Worm (Caenorhabditis elegans) whole organism, late embryonic: Measurements from ENCODE around the gene Y43F8C.13.
A peak's percentile ranks its signal among the peaks of the same experiment; 100 is the strongest.

Experiments
- C08G9.2 ChIP-seq: sonication (generic microtip); optimal IDR thresholded peaks from 2 replicates; lab custom pipeline; 2016; ENCODE audit warnings: mild to moderate bottlenecking, missing genetic modification characterization, moderate library complexity, missing compliant biosample characterization
- K09A11.1 ChIP-seq: sonication (generic microtip); optimal IDR thresholded peaks from 2 replicates; lab custom pipeline; 2017; ENCODE audit warnings: antibody characterized with exemption, mild to moderate bottlenecking, missing genetic modification characterization, missing compliant biosample characterization; ENCODE audit not compliant: insufficient read depth
- ama-1 ChIP-seq: fragments of 150-350 bp; optimal IDR thresholded peaks from 2 replicates; lab custom pipeline; 2014
- ceh-14 ChIP-seq: sonication (generic microtip); optimal IDR thresholded peaks from 2 replicates; lab custom pipeline; 2016; ENCODE audit warnings: missing genotype, missing genetic modification characterization, missing compliant biosample characterization
- ceh-19 ChIP-seq: fragments of 200-800 bp; sonication (Bioruptor generic); optimal IDR thresholded peaks from 2 replicates; lab custom pipeline; 2018; ENCODE audit warnings: mild to moderate bottlenecking, missing genetic modification characterization, missing compliant biosample characterization
- ceh-24 ChIP-seq: sonication (generic microtip); optimal IDR thresholded peaks from 2 replicates; lab custom pipeline; 2016; ENCODE audit warnings: mild to moderate bottlenecking, missing genetic modification characterization, missing compliant biosample characterization
- ceh-30 ChIP-seq: fragments of 150-350 bp; optimal IDR thresholded peaks from 2 replicates; lab custom pipeline; 2014; ENCODE audit warnings: missing biosample characterization, missing genetic modification characterization
- ceh-34 ChIP-seq: sonication (generic microtip); optimal IDR thresholded peaks from 2 replicates; lab custom pipeline; 2016; ENCODE audit warnings: mild to moderate bottlenecking, missing genetic modification characterization, missing compliant biosample characterization
- ceh-45 ChIP-seq: fragments of 200-800 bp; sonication (Bioruptor generic); IDR thresholded peaks from 2 replicates; pipeline ENCODE4 v1.3.6; 2022; ENCODE audit warnings: missing genetic modification reagents, missing genetic modification characterization, missing compliant biosample characterization
- ceh-48 ChIP-seq: sonication (generic microtip); optimal IDR thresholded peaks from 2 replicates; lab custom pipeline; 2016; ENCODE audit warnings: missing genetic modification characterization, inconsistent platforms, missing compliant biosample characterization
- dve-1 ChIP-seq: sonication (generic microtip); optimal IDR thresholded peaks from 2 replicates; lab custom pipeline; 2017; ENCODE audit warnings: antibody characterized with exemption, mild to moderate bottlenecking, missing genetic modification characterization, missing compliant biosample characterization
- elt-2 ChIP-seq: sonication (generic microtip); optimal IDR thresholded peaks from 2 replicates; lab custom pipeline; 2016; ENCODE audit warnings: missing genetic modification reagents, missing genetic modification characterization, missing compliant biosample characterization
- ets-4 ChIP-seq: sonication (generic microtip); optimal IDR thresholded peaks from 2 replicates; lab custom pipeline; 2016; ENCODE audit warnings: missing genetic modification characterization, missing compliant biosample characterization
- fkh-10 ChIP-seq: fragments of 150-350 bp; optimal IDR thresholded peaks from 2 replicates; lab custom pipeline; 2014; ENCODE audit warnings: missing biosample characterization, missing genetic modification reagents, missing genetic modification characterization
- fkh-6 ChIP-seq: sonication (generic microtip); optimal IDR thresholded peaks from 2 replicates; lab custom pipeline; 2016; ENCODE audit warnings: missing genetic modification characterization, missing compliant biosample characterization
- gmeb-2 ChIP-seq: sonication (generic microtip); optimal IDR thresholded peaks from 2 replicates; lab custom pipeline; 2016; ENCODE audit warnings: missing genetic modification characterization, inconsistent platforms, missing compliant biosample characterization
- hlh-30 ChIP-seq: sonication (generic microtip); optimal IDR thresholded peaks from 2 replicates; lab custom pipeline; 2017; ENCODE audit warnings: antibody characterized with exemption, missing genetic modification characterization, missing compliant biosample characterization; ENCODE audit not compliant: insufficient read depth
- hlh-8 ChIP-seq: sonication (generic microtip); optimal IDR thresholded peaks from 2 replicates; lab custom pipeline; 2016; ENCODE audit warnings: missing genotype, missing genetic modification characterization, missing compliant biosample characterization
- lin-11 ChIP-seq: fragments of 200-800 bp; sonication (Bioruptor generic); optimal IDR thresholded peaks from 2 replicates; lab custom pipeline; 2018; ENCODE audit warnings: mild to moderate bottlenecking, missing genetic modification characterization, missing compliant biosample characterization
- mec-3 ChIP-seq: sonication (generic microtip); optimal IDR thresholded peaks from 2 replicates; lab custom pipeline; 2016; ENCODE audit warnings: borderline replicate concordance, missing genetic modification characterization, missing compliant biosample characterization
- nfya-1 ChIP-seq: sonication (generic microtip); optimal IDR thresholded peaks from 2 replicates; lab custom pipeline; 2017; ENCODE audit warnings: missing genetic modification characterization, mild to moderate bottlenecking, missing compliant biosample characterization, antibody characterized with exemption, moderate library complexity
- nhr-232 ChIP-seq: sonication (generic microtip); optimal IDR thresholded peaks from 2 replicates; lab custom pipeline; 2016; ENCODE audit warnings: missing genetic modification characterization, missing compliant biosample characterization
- odd-2 ChIP-seq: sonication (generic microtip); optimal IDR thresholded peaks from 2 replicates; lab custom pipeline; 2017; ENCODE audit warnings: antibody characterized with exemption, mild to moderate bottlenecking, missing genetic modification characterization, missing compliant biosample characterization
- pax-1 ChIP-seq: fragments of 150-350 bp; optimal IDR thresholded peaks from 2 replicates; lab custom pipeline; 2014; ENCODE audit warnings: missing biosample characterization, missing genetic modification characterization
- ref-2 ChIP-seq: sonication (generic microtip); optimal IDR thresholded peaks from 2 replicates; lab custom pipeline; 2016; ENCODE audit warnings: missing genetic modification characterization, missing compliant biosample characterization
- sox-2 ChIP-seq: fragments of 200-800 bp; sonication (Bioruptor generic); IDR thresholded peaks from 2 replicates; pipeline ENCODE4 v1.3.6; 2022; ENCODE audit warnings: missing genetic modification reagents, missing genetic modification characterization, missing compliant biosample characterization
- ttx-3 ChIP-seq: sonication (generic microtip); optimal IDR thresholded peaks from 2 replicates; lab custom pipeline; 2016; ENCODE audit warnings: missing genetic modification reagents, missing genetic modification characterization, missing compliant biosample characterization
- unc-3 ChIP-seq, 2 experiments: fragments of 200-800 bp in 1 of 2; sonication (Bioruptor generic) in 1 of 2; sonication (generic microtip) in 1 of 2; conservative IDR thresholded peaks in 1 of 2; optimal IDR thresholded peaks in 1 of 2; 2 replicates each; pipeline versions ENCODE4 v1.3.6 to Lab custom; 2016 to 2022; ENCODE audit warnings: missing compliant biosample characterization in 2 of 2, missing genetic modification characterization in 2 of 2, missing genetic modification reagents in 1 of 2
- unc-42 ChIP-seq: sonication (generic microtip); optimal IDR thresholded peaks from 2 replicates; lab custom pipeline; 2016; ENCODE audit warnings: missing genotype, missing genetic modification characterization, missing compliant biosample characterization
- zip-5 ChIP-seq: sonication (generic microtip); optimal IDR thresholded peaks from 2 replicates; lab custom pipeline; 2016; ENCODE audit warnings: missing genetic modification characterization, missing compliant biosample characterization
- ztf-16 ChIP-seq: sonication (generic microtip); optimal IDR thresholded peaks from 2 replicates; lab custom pipeline; 2017; ENCODE audit warnings: missing genetic modification characterization, missing compliant biosample characterization

Gene Y43F8C.13

ce11 chrV:19697348-19698172 is at the start of gene Y43F8C.13, which contains the start of gene ani-3:
Gene Y43F8C.13, minus strand, starts transcription at chrV:19697398.
Gene ani-3, plus strand, starts transcription at chrV:19697732.
- TF ChIP-seq elt-2 (tag; lab: Kevin White, UChicago) (peak; percentile 85), ets-4 (tag; lab: Kevin White, UChicago) (no peak)
- TF ChIP-seq, all 69 proteins: peak for 1

ce11 chrV:19745852-19746251 is 48.7 kb upstream of the Y43F8C.13 start, which contains the start of gene W04E12.5:
Gene W04E12.5, plus strand, starts transcription at chrV:19746152.
- TF ChIP-seq ceh-34 (tag; lab: Kevin White, UChicago) (no peak), gmeb-2 (tag; lab: Kevin White, UChicago) (no peak), hlh-30 (no peak), dve-1 (tag; lab: Kevin White, UChicago) (no peak), lin-11 (tag; lab: Kevin White, UChicago) (no peak), C08G9.2 (tag; lab: Kevin White, UChicago) (no peak), ceh-30 (tag; lab: Kevin White, UChicago) (no peak), ref-2 (tag; lab: Kevin White, UChicago) (no peak), mec-3 (tag; lab: Kevin White, UChicago) (no peak)

- no peak for TF ChIP-seq nfya-1
- no peak for TF ChIP-seq fkh-6 (tag; lab: Kevin White, UChicago)
- no peak for TF ChIP-seq hlh-8 (tag; lab: Kevin White, UChicago)
- no peak for TF ChIP-seq unc-3 (GFP tag; conservative IDR thresholded peaks at IDR 0.05; lab: Robert Waterston, UW)
- TF ChIP-seq unc-3 (tag; optimal IDR thresholded peaks at IDR 0.05; lab: Kevin White, UChicago) = no peak
- TF ChIP-seq dve-1 (tag; lab: Kevin White, UChicago) = no peak
- TF ChIP-seq elt-2 (tag; lab: Kevin White, UChicago) = no peak
- no peak for TF ChIP-seq ceh-14 (tag; lab: Kevin White, UChicago)
- no peak for TF ChIP-seq ttx-3
Measured at ce11 chrV:19744210-19744609, 47.0 kb upstream of the Y43F8C.13 start.

- TF ChIP-seq ceh-14 (tag; lab: Kevin White, UChicago) (no peak), nhr-232 (tag; lab: Kevin White, UChicago) (no peak), ceh-24 (tag; lab: Kevin White, UChicago) (no peak), ceh-30 (tag; lab: Kevin White, UChicago) (no peak), sox-2 (GFP tag; lab: Robert Waterston, UW) (no peak), fkh-10 (GFP tag; lab: Kevin White, UChicago) (no peak), ama-1 (lab: Kevin White, UChicago) (no peak), ceh-48 (tag; lab: Kevin White, UChicago) (no peak), lin-11 (tag; lab: Kevin White, UChicago) (no peak), C08G9.2 (tag; lab: Kevin White, UChicago) (no peak), odd-2 (tag; lab: Kevin White, UChicago) (no peak), pax-1 (tag; lab: Kevin White, UChicago) (no peak), mec-3 (tag; lab: Kevin White, UChicago) (no peak), unc-42 (tag; lab: Kevin White, UChicago) (no peak), zip-5 (tag; lab: Kevin White, UChicago) (no peak), ztf-16 (no peak), nfya-1 (no peak), ets-4 (tag; lab: Kevin White, UChicago) (no peak), ceh-19 (GFP tag; lab: Kevin White, UChicago) (no peak)
Measured at ce11 chrV:19743794-19744193, 46.6 kb upstream of the Y43F8C.13 start.

- no peak for TF ChIP-seq K09A11.1
- no peak for TF ChIP-seq ceh-45
Measured at ce11 chrV:19743305-19743704, 46.1 kb upstream of the Y43F8C.13 start, which contains the start of gene W04E12.4. Gene W04E12.4, plus strand, starts transcription at chrV:19743605.
